Worm (Caenorhabditis elegans) whole organism, L1 larva: ENCODE measurements around the gene srh-265.

Experiments used
- C16A3.4 ChIP-seq: fragments of 150-350 bp; optimal IDR thresholded peaks from 2 replicates; lab custom pipeline; 2014; ENCODE audit warnings: missing biosample characterization, missing genetic modification characterization
- Y116A8C.19 ChIP-seq: sonication (generic microtip); optimal IDR thresholded peaks from 2 replicates; lab custom pipeline; 2016; ENCODE audit warnings: missing compliant biosample characterization, missing genetic modification characterization, borderline replicate concordance
- ama-1 ChIP-seq: fragments of 150-350 bp; optimal IDR thresholded peaks from 2 replicates; lab custom pipeline; 2014
- ceh-82 ChIP-seq, 3 experiments: fragments of 150-350 bp in 1 of 3; sonication (generic microtip) in 2 of 3; optimal IDR thresholded peaks; 2 replicates each; lab custom pipeline; 2014 to 2017; ENCODE audit warnings: missing biosample characterization in 3 of 3, missing genetic modification characterization in 3 of 3
- ceh-88 ChIP-seq: fragments of 200-800 bp; sonication (Bioruptor generic); IDR thresholded peaks from 2 replicates; pipeline ENCODE4 v1.3.6; 2022; ENCODE audit warnings: missing genetic modification characterization, missing compliant biosample characterization
- dpl-1 ChIP-seq, 3 experiments: fragments of 150-350 bp in 2 of 3; sonication (generic microtip) in 1 of 3; optimal IDR thresholded peaks; 2 replicates each; lab custom pipeline; 2014 to 2017; ENCODE audit warnings: missing biosample characterization in 3 of 3, missing genetic modification characterization in 3 of 3, missing genetic modification reagents in 3 of 3
- elt-3 ChIP-seq, 6 experiments: fragments of 150-350 bp in 1 of 6; sonication (generic microtip); optimal IDR thresholded peaks; 2 replicates each; lab custom pipeline; 2017 to 2018; ENCODE audit warnings: missing biosample characterization in 6 of 6, missing genetic modification characterization in 6 of 6, inconsistent platforms in 1 of 6
- fkh-10 ChIP-seq: sonication (generic microtip); optimal IDR thresholded peaks from 2 replicates; lab custom pipeline; 2017; ENCODE audit warnings: missing biosample characterization, missing genetic modification reagents, missing genetic modification characterization
- fos-1 ChIP-seq: fragments of 150-350 bp; optimal IDR thresholded peaks from 2 replicates; lab custom pipeline; 2014; ENCODE audit warnings: missing biosample characterization, missing genetic modification characterization
- grh-1 ChIP-seq: fragments of 200-800 bp; sonication (Bioruptor generic); IDR thresholded peaks from 2 replicates; pipeline ENCODE4 v1.3.6; 2022; ENCODE audit warnings: missing genetic modification reagents, missing genetic modification characterization, missing compliant biosample characterization
- nhr-28 ChIP-seq: fragments of 150-350 bp; optimal IDR thresholded peaks from 2 replicates; lab custom pipeline; 2014; ENCODE audit warnings: missing biosample characterization, missing genetic modification characterization
- nhr-77 ChIP-seq: fragments of 150-350 bp; optimal IDR thresholded peaks from 2 replicates; lab custom pipeline; 2014; ENCODE audit warnings: missing biosample characterization, missing genetic modification characterization
- ztf-11 ChIP-seq, 2 experiments: sonication (generic microtip); optimal IDR thresholded peaks; 2 replicates each; lab custom pipeline; 2016 to 2017; ENCODE audit warnings: missing genetic modification characterization in 2 of 2, missing biosample characterization in 1 of 2, missing compliant biosample characterization in 1 of 2

DNA sequence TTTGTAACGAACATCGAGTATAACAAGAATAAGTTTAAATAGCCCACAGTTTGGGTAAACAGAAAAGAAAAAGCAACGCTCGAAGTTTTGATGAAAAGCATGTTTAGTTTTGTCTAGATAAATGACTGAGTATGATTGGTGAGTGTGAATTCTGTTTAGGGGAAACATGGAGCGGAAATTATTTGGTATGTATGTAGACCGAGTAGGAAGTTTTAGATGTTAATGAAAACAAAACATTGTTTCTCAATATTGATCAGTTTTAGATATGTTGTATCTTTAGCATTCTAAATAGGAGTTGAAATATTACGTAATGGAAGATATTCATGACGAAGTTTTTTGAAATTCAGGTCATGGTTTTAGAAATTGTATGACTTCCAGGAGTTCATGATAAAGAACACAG lies 3.4 kb upstream of the srh-265 start, which contains the start of gene srbc-63:
- no peak for TF ChIP-seq ceh-82 (tag; optimal IDR thresholded peaks at IDR 0.05; lab: Kevin White, UChicago)
- no peak for TF ChIP-seq fkh-10 (GFP tag; lab: Kevin White, UChicago)
- no peak for TF ChIP-seq nhr-28 (tag; lab: Kevin White, UChicago)
- TF ChIP-seq fos-1 (tag; lab: Kevin White, UChicago), result no peak
- no peak for TF ChIP-seq C16A3.4 (tag; lab: Kevin White, UChicago)
- no peak for TF ChIP-seq elt-3 (tag; optimal IDR thresholded peaks at IDR 0.05; lab: Kevin White, UChicago)
- TF ChIP-seq ceh-88 (GFP tag; lab: Robert Waterston, UW), result no peak
- no peak for TF ChIP-seq Y116A8C.19 (tag; lab: Kevin White, UChicago)
- TF ChIP-seq ama-1 (lab: Kevin White, UChicago), result no peak
- TF ChIP-seq dpl-1 (GFP tag; optimal IDR thresholded peaks at IDR 0.05; lab: Kevin White, UChicago), result no peak
- no peak for TF ChIP-seq nhr-77
- TF ChIP-seq grh-1 (GFP tag; lab: Robert Waterston, UW), result no peak
- TF ChIP-seq ztf-11 (tag; optimal IDR thresholded peaks at IDR 0.05; lab: Kevin White, UChicago), result no peak
